Fruit fly (Drosophila melanogaster): ENCODE results near the gene heca.

- TF ChIP-seq Sox14 (GFP tag; optimal IDR thresholded peaks at IDR 0.05): no peak
- TF ChIP-seq Hr39 (GFP tag; optimal IDR thresholded peaks at IDR 0.05): no peak
- TF ChIP-seq eg (GFP tag; IDR thresholded peaks at IDR 0.05): no peak
- TF ChIP-seq Eip93F (GFP tag; optimal IDR thresholded peaks at IDR 0.05): no peak
- TF ChIP-seq esn (GFP tag; optimal IDR thresholded peaks at IDR 0.05): no peak
- no peak for TF ChIP-seq CG1621 (tag; optimal IDR thresholded peaks at IDR 0.05)
- TF ChIP-seq achi (GFP tag; optimal IDR thresholded peaks at IDR 0.05): no peak
- no peak for TF ChIP-seq Ets96B (tag; optimal IDR thresholded peaks at IDR 0.05)
- TF ChIP-seq dsx (GFP tag; optimal IDR thresholded peaks at IDR 0.05; ENCODE audit: poor library complexity, severe bottlenecking): no peak
- TF ChIP-seq CG8632 (GFP tag; optimal IDR thresholded peaks at IDR 0.05): no peak
- no peak for TF ChIP-seq CG11902 (GFP tag; optimal IDR thresholded peaks at IDR 0.05)
- TF ChIP-seq spab (GFP tag; optimal IDR thresholded peaks at IDR 0.05): no peak
- no peak for TF ChIP-seq lz (GFP tag; optimal IDR thresholded peaks at IDR 0.05)
- no peak for TF ChIP-seq dac (GFP tag; optimal IDR thresholded peaks at IDR 0.05)
These were observed 27.2 kb upstream of the heca start, which contains the start of gene CG9682 for dm6 chr3R:30250496-30250978.

All from whole organism, prepupa.